Fruit fly (Drosophila melanogaster) whole organism, pupa: ENCODE results near the gene CG3119.

Experiments
- CG14655 ChIP-seq: fragments of 200-800 bp; sonication (Bioruptor generic); optimal IDR thresholded peaks from 3 replicates; lab custom pipeline; 2017; ENCODE audit warnings: mild to moderate bottlenecking, missing biosample characterization, missing genetic modification reagents, missing genetic modification characterization
- CG17806 ChIP-seq: fragments of 200-800 bp; sonication (Bioruptor generic); optimal IDR thresholded peaks from 2 replicates; lab custom pipeline; 2018; ENCODE audit warnings: missing biosample characterization, mild to moderate bottlenecking, missing genetic modification characterization, moderate library complexity
- CG9948 ChIP-seq: fragments of 200-800 bp; sonication (Bioruptor generic); optimal IDR thresholded peaks from 2 replicates; lab custom pipeline; 2018; ENCODE audit warnings: missing biosample characterization, mild to moderate bottlenecking, missing genetic modification characterization, moderate library complexity
- EcR ChIP-seq: fragments of 200-800 bp; sonication (Bioruptor generic); optimal IDR thresholded peaks from 3 replicates; lab custom pipeline; 2019; ENCODE audit warnings: missing biosample characterization, missing genetic modification characterization, mild to moderate bottlenecking, moderate library complexity, missing genetic modification reagents
- Snoo ChIP-seq: fragments of 200-800 bp; sonication (Bioruptor generic); optimal IDR thresholded peaks from 3 replicates; lab custom pipeline; 2017; ENCODE audit warnings: missing biosample characterization, mild to moderate bottlenecking, missing genetic modification characterization, inconsistent platforms

- TF ChIP-seq EcR (GFP tag; lab: Kevin White, UChicago) (no peak), CG14655 (GFP tag; lab: Kevin White, UChicago) (no peak), CG17806 (tag; lab: Kevin White, UChicago) (no peak), CG9948 (tag; lab: Kevin White, UChicago) (no peak), Snoo (no peak)
Measured at dm6 chr2L:2845634-2846033, 8.0 kb upstream of the CG3119 start, which contains the start of gene CG18557.
